Worm (Caenorhabditis elegans) whole organism, late embryonic: Measurements from ENCODE around the gene Y27F2A.11.
"Not testable (repeated sequence)": the region's sequence is repeated elsewhere in the genome, so short reads cannot be mapped to it uniquely, and the experiment has no call there.

Experiments used
- C08G9.2 ChIP-seq: sonication (generic microtip); optimal IDR thresholded peaks from 2 replicates; lab custom pipeline; 2016; ENCODE audit warnings: mild to moderate bottlenecking, missing genetic modification characterization, moderate library complexity, missing compliant biosample characterization
- F13H6.1 ChIP-seq: sonication (generic microtip); optimal IDR thresholded peaks from 2 replicates; lab custom pipeline; 2016; ENCODE audit warnings: missing genetic modification characterization, missing compliant biosample characterization
- K02D7.2 ChIP-seq: sonication (generic microtip); optimal IDR thresholded peaks from 2 replicates; lab custom pipeline; 2017; ENCODE audit warnings: mild to moderate bottlenecking, missing genetic modification characterization, missing compliant biosample characterization
- T23F11.4 ChIP-seq: fragments of 200-800 bp; sonication (Bioruptor generic); optimal IDR thresholded peaks from 2 replicates; lab custom pipeline; 2018; ENCODE audit warnings: mild to moderate bottlenecking, missing genetic modification characterization, missing compliant biosample characterization
- ahr-1 ChIP-seq: sonication (generic microtip); optimal IDR thresholded peaks from 2 replicates; lab custom pipeline; 2016; ENCODE audit warnings: missing genetic modification characterization, missing compliant biosample characterization
- ama-1 ChIP-seq: fragments of 150-350 bp; optimal IDR thresholded peaks from 2 replicates; lab custom pipeline; 2014
- ceh-19 ChIP-seq: fragments of 200-800 bp; sonication (Bioruptor generic); optimal IDR thresholded peaks from 2 replicates; lab custom pipeline; 2018; ENCODE audit warnings: mild to moderate bottlenecking, missing genetic modification characterization, missing compliant biosample characterization
- ceh-30 ChIP-seq: fragments of 150-350 bp; optimal IDR thresholded peaks from 2 replicates; lab custom pipeline; 2014; ENCODE audit warnings: missing biosample characterization, missing genetic modification characterization
- ceh-31 ChIP-seq: sonication (generic microtip); optimal IDR thresholded peaks from 2 replicates; lab custom pipeline; 2016; ENCODE audit warnings: missing genetic modification characterization, missing compliant biosample characterization
- ceh-34 ChIP-seq: sonication (generic microtip); optimal IDR thresholded peaks from 2 replicates; lab custom pipeline; 2016; ENCODE audit warnings: mild to moderate bottlenecking, missing genetic modification characterization, missing compliant biosample characterization
- ceh-48 ChIP-seq: sonication (generic microtip); optimal IDR thresholded peaks from 2 replicates; lab custom pipeline; 2016; ENCODE audit warnings: missing genetic modification characterization, inconsistent platforms, missing compliant biosample characterization
- che-1 ChIP-seq: sonication (generic microtip); optimal IDR thresholded peaks from 2 replicates; lab custom pipeline; 2016; ENCODE audit warnings: mild to moderate bottlenecking, missing genetic modification characterization, missing compliant biosample characterization
- dve-1 ChIP-seq: sonication (generic microtip); optimal IDR thresholded peaks from 2 replicates; lab custom pipeline; 2017; ENCODE audit warnings: antibody characterized with exemption, mild to moderate bottlenecking, missing genetic modification characterization, missing compliant biosample characterization
- elt-2 ChIP-seq: sonication (generic microtip); optimal IDR thresholded peaks from 2 replicates; lab custom pipeline; 2016; ENCODE audit warnings: missing genetic modification reagents, missing genetic modification characterization, missing compliant biosample characterization
- elt-4 ChIP-seq: sonication (generic microtip); optimal IDR thresholded peaks from 2 replicates; lab custom pipeline; 2016; ENCODE audit warnings: missing genetic modification characterization, missing compliant biosample characterization
- ets-4 ChIP-seq: sonication (generic microtip); optimal IDR thresholded peaks from 2 replicates; lab custom pipeline; 2016; ENCODE audit warnings: missing genetic modification characterization, missing compliant biosample characterization
- eyg-1 ChIP-seq: sonication (generic microtip); optimal IDR thresholded peaks from 2 replicates; lab custom pipeline; 2016; ENCODE audit warnings: missing genotype, missing genetic modification characterization, missing compliant biosample characterization
- fax-1 ChIP-seq: sonication (generic microtip); optimal IDR thresholded peaks from 2 replicates; lab custom pipeline; 2016; ENCODE audit warnings: missing genotype, missing genetic modification characterization, missing compliant biosample characterization
- fkh-10 ChIP-seq: fragments of 150-350 bp; optimal IDR thresholded peaks from 2 replicates; lab custom pipeline; 2014; ENCODE audit warnings: missing biosample characterization, missing genetic modification reagents, missing genetic modification characterization
- fkh-6 ChIP-seq: sonication (generic microtip); optimal IDR thresholded peaks from 2 replicates; lab custom pipeline; 2016; ENCODE audit warnings: missing genetic modification characterization, missing compliant biosample characterization
- gmeb-2 ChIP-seq: sonication (generic microtip); optimal IDR thresholded peaks from 2 replicates; lab custom pipeline; 2016; ENCODE audit warnings: missing genetic modification characterization, inconsistent platforms, missing compliant biosample characterization
- hlh-30 ChIP-seq: sonication (generic microtip); optimal IDR thresholded peaks from 2 replicates; lab custom pipeline; 2017; ENCODE audit warnings: antibody characterized with exemption, missing genetic modification characterization, missing compliant biosample characterization; ENCODE audit not compliant: insufficient read depth
- lin-11 ChIP-seq: fragments of 200-800 bp; sonication (Bioruptor generic); optimal IDR thresholded peaks from 2 replicates; lab custom pipeline; 2018; ENCODE audit warnings: mild to moderate bottlenecking, missing genetic modification characterization, missing compliant biosample characterization
- nhr-232 ChIP-seq: sonication (generic microtip); optimal IDR thresholded peaks from 2 replicates; lab custom pipeline; 2016; ENCODE audit warnings: missing genetic modification characterization, missing compliant biosample characterization
- pat-9 ChIP-seq: fragments of 200-800 bp; sonication (Bioruptor generic); optimal IDR thresholded peaks from 2 replicates; lab custom pipeline; 2018; ENCODE audit warnings: mild to moderate bottlenecking, missing genetic modification characterization, moderate library complexity, missing compliant biosample characterization
- pax-1 ChIP-seq: fragments of 150-350 bp; optimal IDR thresholded peaks from 2 replicates; lab custom pipeline; 2014; ENCODE audit warnings: missing biosample characterization, missing genetic modification characterization
- sox-2 ChIP-seq: fragments of 200-800 bp; sonication (Bioruptor generic); IDR thresholded peaks from 2 replicates; pipeline ENCODE4 v1.3.6; 2022; ENCODE audit warnings: missing genetic modification reagents, missing genetic modification characterization, missing compliant biosample characterization
- syd-9 ChIP-seq: sonication (generic microtip); optimal IDR thresholded peaks from 2 replicates; lab custom pipeline; 2016; ENCODE audit warnings: mild to moderate bottlenecking, missing genetic modification characterization, moderate library complexity, missing compliant biosample characterization
- unc-55 ChIP-seq: sonication (generic microtip); optimal IDR thresholded peaks from 2 replicates; lab custom pipeline; 2017; ENCODE audit warnings: missing biosample characterization, missing genetic modification reagents, missing genetic modification characterization
- unc-86 ChIP-seq: sonication (generic microtip); optimal IDR thresholded peaks from 2 replicates; lab custom pipeline; 2016; ENCODE audit warnings: missing genetic modification characterization, missing compliant biosample characterization
- ztf-16 ChIP-seq: sonication (generic microtip); optimal IDR thresholded peaks from 2 replicates; lab custom pipeline; 2017; ENCODE audit warnings: missing genetic modification characterization, missing compliant biosample characterization

Gene Y27F2A.11

DNA sequence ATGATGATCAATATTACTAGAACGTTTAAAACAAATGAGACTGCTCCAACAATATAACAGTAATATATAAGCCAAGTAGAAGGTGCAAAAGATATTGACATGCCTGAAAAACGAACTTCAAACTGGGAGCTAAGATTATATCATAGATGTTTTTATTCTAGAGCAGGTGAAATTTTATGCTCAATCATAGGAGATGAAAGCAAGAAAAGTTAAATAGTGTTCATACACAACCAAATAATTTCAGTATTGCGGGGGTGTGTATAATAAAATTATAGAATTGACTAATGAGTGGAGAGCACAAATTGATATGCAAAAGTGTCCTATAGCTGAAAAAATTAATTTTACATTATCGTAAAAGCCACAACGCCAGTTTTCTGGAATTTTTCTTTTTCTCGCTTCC is 30.2 kb upstream of the Y27F2A.11 start, which contains the start of gene sri-34:
TSS of gene sri-34 (minus strand) at position 101 of the 400 bp plus-strand sequence.
- TF ChIP-seq ztf-16 (tag; lab: Kevin White, UChicago) = no peak
- no peak for TF ChIP-seq ets-4 (tag; lab: Kevin White, UChicago)
- no peak for TF ChIP-seq K02D7.2 (tag; lab: Kevin White, UChicago)
- TF ChIP-seq ahr-1 (tag; lab: Kevin White, UChicago) = no peak
- TF ChIP-seq C08G9.2 (tag; lab: Kevin White, UChicago) = no peak
- no peak for TF ChIP-seq T23F11.4
- TF ChIP-seq fkh-6 = no peak
- TF ChIP-seq elt-4 = no peak
- TF ChIP-seq nhr-232 (tag; lab: Kevin White, UChicago) = no peak
- TF ChIP-seq eyg-1 (tag; lab: Kevin White, UChicago) = no peak
- no peak for TF ChIP-seq fax-1
- no peak for TF ChIP-seq fkh-10 (GFP tag; lab: Kevin White, UChicago)
- TF ChIP-seq F13H6.1 (tag; lab: Kevin White, UChicago) = no peak
- TF ChIP-seq che-1 = no peak
- no peak for TF ChIP-seq lin-11 (tag; lab: Kevin White, UChicago)
- no peak for TF ChIP-seq ama-1 (lab: Kevin White, UChicago)
- TF ChIP-seq gmeb-2 = no peak
- no peak for TF ChIP-seq dve-1 (tag; lab: Kevin White, UChicago)
- TF ChIP-seq, all 69 proteins: peak for 0

DNA sequence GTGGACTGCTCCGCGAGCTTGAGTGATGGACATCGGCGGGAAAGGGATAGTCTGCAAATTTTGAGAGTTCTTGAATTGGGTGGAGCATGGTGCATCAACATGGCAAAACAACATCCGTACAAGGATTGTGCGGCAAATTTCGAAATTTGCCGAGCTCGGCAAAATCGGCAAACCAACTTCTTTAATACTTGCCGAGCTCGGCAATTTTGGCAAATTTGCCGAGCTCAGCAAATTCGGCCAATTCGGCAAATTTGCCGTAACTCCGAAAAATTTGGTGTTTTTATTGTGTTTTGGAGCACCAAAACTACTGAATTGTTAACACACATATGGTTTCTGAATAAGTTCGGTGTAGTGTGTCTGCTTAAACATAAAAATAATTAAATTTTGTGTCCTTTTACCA is 19.0 kb upstream of the Y27F2A.11 start, which contains the start of gene fbxc-55:
TSS of gene fbxc-55 (minus strand) at position 101 of the 400 bp plus-strand sequence.
- TF ChIP-seq elt-4 = no peak

DNA sequence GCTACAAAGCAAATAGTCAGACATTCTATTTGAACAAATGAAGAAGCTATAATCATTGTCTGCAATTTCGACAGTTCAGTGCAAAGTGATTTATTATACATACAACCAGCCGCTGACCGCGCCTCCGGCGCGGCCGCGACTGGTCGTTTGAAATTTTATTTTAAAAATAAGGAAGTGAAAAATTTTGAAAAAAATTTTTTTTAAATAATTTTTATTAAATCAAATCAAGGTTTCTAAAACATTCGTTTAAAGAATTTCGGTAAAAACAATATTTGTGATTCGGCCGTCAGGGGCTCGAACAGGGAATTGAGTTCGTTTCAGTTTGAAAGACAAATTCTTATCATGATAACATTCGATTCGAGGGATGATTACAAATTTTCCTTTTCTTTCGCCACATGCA is 17.0 kb upstream of the Y27F2A.11 start, which contains the start of gene Y27F2A.10:
TSS of gene Y27F2A.10 (minus strand) at position 101 of the 400 bp plus-strand sequence.
- no peak for TF ChIP-seq elt-2
- TF ChIP-seq nhr-232 (tag; lab: Kevin White, UChicago) = no peak
- TF ChIP-seq ceh-34 = no peak
- no peak for TF ChIP-seq ets-4 (tag; lab: Kevin White, UChicago)

DNA sequence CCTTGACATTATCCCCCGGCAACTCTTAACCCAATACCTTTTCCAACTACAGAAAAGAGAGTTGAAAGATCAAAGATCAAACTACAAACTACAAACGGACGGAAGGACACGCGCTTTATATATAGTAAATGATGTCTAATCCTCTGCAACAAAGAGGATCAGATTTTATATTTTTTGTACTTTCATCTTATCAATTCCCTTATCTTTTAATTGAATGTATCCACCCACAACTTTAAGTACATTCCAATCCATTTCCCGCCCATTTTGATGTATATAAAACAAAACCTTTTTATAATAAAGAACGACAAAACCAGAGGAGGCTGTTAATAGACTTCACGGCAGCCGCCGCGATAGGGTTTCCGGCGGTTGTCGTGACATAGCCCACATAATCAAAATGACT is 11.5 kb upstream of the Y27F2A.11 start, which contains the start of gene sri-40:
TSS of gene sri-40 (plus strand) at position 301 of the 400 bp plus-strand sequence.
- not testable (repeated sequence) for TF ChIP-seq ceh-48 (tag; lab: Kevin White, UChicago); unc-55 (GFP tag; lab: Kevin White, UChicago); ceh-34

DNA sequence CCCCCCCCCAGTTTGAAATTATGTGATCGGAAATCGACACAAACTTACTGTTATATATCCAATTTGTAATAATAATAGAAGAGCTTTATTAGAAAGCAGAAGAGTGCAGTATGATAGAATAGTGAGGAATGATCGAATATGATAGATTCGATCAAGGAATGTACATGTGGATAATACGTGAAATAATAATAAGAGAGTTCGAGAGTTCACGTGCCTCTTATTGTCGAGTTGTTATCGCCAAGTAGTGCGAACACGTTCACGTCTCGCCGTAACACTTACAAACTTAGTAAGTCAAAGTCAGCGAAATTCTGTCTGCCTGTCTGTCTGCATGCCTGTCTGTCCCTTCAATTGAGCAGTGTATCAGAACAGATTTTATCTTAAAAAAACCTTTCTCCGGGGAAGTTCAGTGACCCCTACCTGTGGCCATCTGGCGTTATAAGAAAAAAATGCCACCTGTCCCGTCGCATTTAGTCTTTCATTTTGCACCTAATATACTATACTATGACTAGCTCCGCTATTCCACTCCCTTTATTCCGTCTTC is 5.8 kb upstream of the Y27F2A.11 start, which contains the start of the genes Y27F2A.6 and Y27F2A.8:
TSS of gene Y27F2A.6 (minus strand) at position 101 of the 541 bp plus-strand sequence.
TSS of gene Y27F2A.8 (plus strand) at position 491 of the 541 bp plus-strand sequence.
- not testable (repeated sequence) for TF ChIP-seq ztf-16 (tag; lab: Kevin White, UChicago); elt-2; fkh-10 (GFP tag; lab: Kevin White, UChicago)

DNA sequence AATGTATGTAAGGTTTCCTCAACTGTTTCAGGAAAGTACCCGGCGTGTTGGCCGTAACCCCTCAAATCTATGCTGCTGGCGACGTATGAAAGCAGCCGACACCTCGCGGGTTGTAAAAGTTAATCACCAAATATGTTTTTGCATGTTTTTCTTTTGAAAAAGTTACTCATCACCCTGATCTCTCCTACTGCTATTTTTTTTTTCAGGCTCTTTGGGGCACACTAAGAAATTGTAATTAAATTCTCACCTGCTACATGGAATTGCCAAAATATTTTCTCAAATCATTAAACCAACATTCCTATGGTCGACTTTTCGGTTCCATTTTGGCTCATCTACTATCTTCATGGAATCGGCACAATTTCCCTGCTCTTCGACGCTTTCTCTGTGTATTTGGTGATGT is 4.3 kb upstream of the Y27F2A.11 start, which contains the start of gene sri-78:
TSS of gene sri-78 (plus strand) at position 301 of the 400 bp plus-strand sequence.
- not testable (repeated sequence) for TF ChIP-seq ceh-19 (GFP tag; lab: Kevin White, UChicago); ceh-48 (tag; lab: Kevin White, UChicago); pat-9 (tag; lab: Kevin White, UChicago)

DNA sequence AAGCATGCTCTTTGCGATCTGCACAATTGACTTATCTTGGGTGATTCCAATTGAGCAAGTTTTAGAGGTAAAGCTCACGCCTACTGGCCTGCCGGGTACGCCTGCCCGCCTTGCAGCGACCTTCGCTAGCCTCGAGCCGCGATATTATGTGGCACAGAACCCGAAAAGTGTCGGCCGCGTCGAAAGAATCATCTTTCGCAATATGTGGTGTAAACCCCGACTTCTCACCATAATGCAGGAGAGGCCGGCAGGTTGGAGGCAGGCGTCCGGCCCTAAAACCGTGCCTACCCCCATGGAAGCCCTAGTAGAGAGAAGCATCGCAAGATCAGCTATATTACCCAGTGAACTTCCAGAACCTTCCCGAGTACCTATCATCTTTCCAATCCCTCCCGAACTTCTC is 3.3 kb upstream of the Y27F2A.11 start:
- no peak for TF ChIP-seq ceh-30 (tag; lab: Kevin White, UChicago)
- no peak for TF ChIP-seq pax-1 (tag; lab: Kevin White, UChicago)
- TF ChIP-seq unc-86 = no peak
- TF ChIP-seq eyg-1 (tag; lab: Kevin White, UChicago) = no peak
- no peak for TF ChIP-seq hlh-30 (tag; lab: Kevin White, UChicago)
- no peak for TF ChIP-seq syd-9 (tag; lab: Kevin White, UChicago)
- no peak for TF ChIP-seq ama-1 (lab: Kevin White, UChicago)
- TF ChIP-seq sox-2 (GFP tag; lab: Robert Waterston, UW) = no peak
- TF ChIP-seq nhr-232 (tag; lab: Kevin White, UChicago) = no peak
- no peak for TF ChIP-seq ceh-31 (tag; lab: Kevin White, UChicago)
- TF ChIP-seq elt-4 = no peak
